Worm (Caenorhabditis elegans) whole organism, midembryonic: ENCODE results near the gene parn-1.

ENCODE experiments used
- T22C8.4 ChIP-seq: fragments of 200-800 bp; sonication (Bioruptor generic); IDR thresholded peaks from 2 replicates; pipeline ENCODE4 v1.3.6; 2022; ENCODE audit warnings: missing genetic modification characterization, missing compliant biosample characterization
- cog-1 ChIP-seq: sonication (generic microtip); optimal IDR thresholded peaks from 2 replicates; lab custom pipeline; 2016; ENCODE audit warnings: missing genetic modification characterization, missing compliant biosample characterization
- flt-1 ChIP-seq: fragments of 200-800 bp; sonication (Bioruptor generic); IDR thresholded peaks from 2 replicates; pipeline ENCODE4 v1.3.6; 2022; ENCODE audit warnings: missing genetic modification characterization, missing compliant biosample characterization
- klf-2 ChIP-seq: fragments of 200-800 bp; sonication (Bioruptor generic); conservative IDR thresholded peaks from 2 replicates; pipeline ENCODE4 v1.3.6; 2022; ENCODE audit warnings: missing genetic modification reagents, missing genetic modification characterization, missing compliant biosample characterization
- med-1 ChIP-seq: sonication (generic microtip); optimal IDR thresholded peaks from 2 replicates; lab custom pipeline; 2017; ENCODE audit warnings: missing genetic modification characterization, mild to moderate bottlenecking, missing compliant biosample characterization, antibody characterized with exemption, missing genetic modification reagents; ENCODE audit not compliant: insufficient read depth
- ref-1 ChIP-seq: fragments of 200-800 bp; sonication (Bioruptor generic); conservative IDR thresholded peaks from 2 replicates; pipeline ENCODE4 v1.3.6; 2022; ENCODE audit warnings: missing genetic modification reagents, missing genetic modification characterization, missing compliant biosample characterization
- tab-1 ChIP-seq: fragments of 200-800 bp; sonication (Bioruptor generic); IDR thresholded peaks from 2 replicates; pipeline ENCODE4 v1.3.6; 2022; ENCODE audit warnings: missing genetic modification characterization, missing compliant biosample characterization
- ztf-23 ChIP-seq: fragments of 200-800 bp; sonication (Bioruptor generic); IDR thresholded peaks from 2 replicates; pipeline ENCODE4 v1.3.6; 2022; ENCODE audit warnings: missing genetic modification reagents, missing genetic modification characterization, missing compliant biosample characterization
- ztf-29 ChIP-seq: fragments of 200-800 bp; sonication (Bioruptor generic); IDR thresholded peaks from 2 replicates; pipeline ENCODE4 v1.3.6; 2022; ENCODE audit warnings: missing genetic modification reagents, missing genetic modification characterization, missing compliant biosample characterization

Gene parn-1

DNA sequence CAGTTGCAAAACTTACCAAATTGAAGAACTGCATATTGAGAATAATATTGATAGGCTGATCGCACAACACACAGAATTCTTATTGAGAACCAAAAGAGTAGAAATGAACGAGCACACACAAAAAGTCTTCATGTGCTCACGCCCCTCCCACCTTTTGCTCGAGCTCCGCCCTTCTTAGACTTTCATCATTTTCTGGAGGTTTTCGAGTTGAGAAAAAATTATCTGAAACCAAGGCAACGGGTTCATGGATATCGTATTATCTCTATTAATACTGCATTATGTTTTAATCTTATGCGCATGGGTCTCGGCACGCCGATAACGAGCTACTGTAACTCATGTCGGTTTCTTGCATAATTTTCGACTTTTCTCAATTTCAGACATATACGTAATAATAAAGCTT lies 30.8 kb upstream of the parn-1 start, which contains the start of gene R11D1.12:
Gene R11D1.12 (minus strand): TSS at position 101 of the 400 bp plus-strand sequence.
- no peak for TF ChIP-seq T22C8.4 (GFP tag; lab: Robert Waterston, UW)
- no peak for TF ChIP-seq cog-1 (tag; lab: Kevin White, UChicago)
- no peak for TF ChIP-seq ztf-23 (GFP tag; lab: Robert Waterston, UW)
- no peak for TF ChIP-seq klf-2 (GFP tag; lab: Robert Waterston, UW)
- no peak for TF ChIP-seq ref-1 (GFP tag; lab: Robert Waterston, UW)
- no peak for TF ChIP-seq med-1
- no peak for TF ChIP-seq ztf-29 (GFP tag; lab: Robert Waterston, UW)
- no peak for TF ChIP-seq tab-1 (GFP tag; lab: Robert Waterston, UW)
- no peak for TF ChIP-seq flt-1 (GFP tag; lab: Robert Waterston, UW)

DNA sequence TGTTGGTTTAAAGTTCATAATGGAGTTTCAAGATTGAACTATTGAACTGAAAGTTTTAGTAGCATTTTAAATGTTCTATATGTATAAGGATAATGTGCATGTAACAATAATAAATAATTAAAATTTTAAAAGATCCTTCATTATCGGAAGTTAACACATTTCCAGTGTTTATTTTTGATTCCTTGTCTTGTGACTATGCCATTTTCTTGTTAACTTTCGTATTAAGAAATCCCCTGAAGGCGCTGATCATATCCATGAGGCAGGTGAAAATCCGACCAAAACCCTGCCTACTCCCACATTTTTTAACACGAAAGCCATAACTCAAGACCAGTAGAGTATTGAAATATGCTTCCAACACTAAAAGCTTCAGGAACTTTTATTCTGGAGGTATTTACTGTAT lies 24.7 kb upstream of the parn-1 start, which contains the start of gene R11D1.7:
Gene R11D1.7 (plus strand): TSS at position 301 of the 400 bp plus-strand sequence.
- TF ChIP-seq med-1 = no peak
- no peak for TF ChIP-seq ref-1 (GFP tag; lab: Robert Waterston, UW)
- TF ChIP-seq T22C8.4 (GFP tag; lab: Robert Waterston, UW) = no peak
- TF ChIP-seq flt-1 (GFP tag; lab: Robert Waterston, UW) = no peak
- no peak for TF ChIP-seq tab-1 (GFP tag; lab: Robert Waterston, UW)
- TF ChIP-seq ztf-29 (GFP tag; lab: Robert Waterston, UW) = no peak
- no peak for TF ChIP-seq cog-1 (tag; lab: Kevin White, UChicago)
- no peak for TF ChIP-seq ztf-23 (GFP tag; lab: Robert Waterston, UW)
- no peak for TF ChIP-seq klf-2 (GFP tag; lab: Robert Waterston, UW)

DNA sequence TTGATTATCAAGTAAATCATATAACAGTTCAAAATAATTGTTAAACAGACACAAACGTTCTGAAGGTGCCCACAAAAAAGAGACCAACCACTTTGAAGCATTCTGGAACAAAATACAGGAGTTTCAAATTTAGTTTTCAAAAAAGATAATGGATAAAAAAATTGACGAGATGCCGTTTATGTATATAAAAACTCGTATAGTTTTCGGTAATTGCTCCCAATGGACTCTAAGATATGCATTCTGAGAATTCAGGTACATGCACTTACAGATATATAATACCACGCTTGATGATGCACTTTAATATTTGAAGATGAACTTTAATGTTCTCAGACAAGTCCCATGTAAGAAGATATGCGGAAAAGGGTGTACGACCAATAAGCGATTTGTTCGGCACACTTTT lies 23.6 kb upstream of the parn-1 start, which contains the start of gene str-181:
Gene str-181 (minus strand): TSS at position 101 of the 400 bp plus-strand sequence.
- no peak for TF ChIP-seq med-1
- no peak for TF ChIP-seq klf-2 (GFP tag; lab: Robert Waterston, UW)
- no peak for TF ChIP-seq ref-1 (GFP tag; lab: Robert Waterston, UW)
- TF ChIP-seq cog-1 (tag; lab: Kevin White, UChicago) = no peak
- TF ChIP-seq flt-1 (GFP tag; lab: Robert Waterston, UW) = no peak
- TF ChIP-seq tab-1 (GFP tag; lab: Robert Waterston, UW) = no peak
- no peak for TF ChIP-seq T22C8.4 (GFP tag; lab: Robert Waterston, UW)
- TF ChIP-seq ztf-23 (GFP tag; lab: Robert Waterston, UW) = no peak
- TF ChIP-seq ztf-29 (GFP tag; lab: Robert Waterston, UW) = no peak

DNA sequence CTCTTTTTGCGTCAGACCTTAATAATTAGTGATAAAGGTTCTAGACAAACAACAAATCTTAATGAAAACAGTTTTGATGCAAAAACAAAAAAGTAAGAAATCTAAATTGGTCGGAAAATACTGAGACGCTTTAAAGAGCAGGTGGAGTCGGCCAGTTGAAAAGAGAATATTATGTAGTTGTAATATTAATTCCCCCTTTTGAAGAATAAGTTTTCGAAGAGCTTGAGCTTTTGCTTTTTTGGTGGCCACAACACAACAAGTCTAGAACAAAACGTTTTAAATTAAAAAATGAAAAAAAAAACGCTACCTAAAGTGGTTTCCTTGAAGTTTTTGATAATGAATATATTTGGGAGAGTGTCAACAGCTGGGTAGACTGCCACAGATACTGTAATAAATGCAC lies 21.4 kb upstream of the parn-1 start, which contains the start of gene str-178:
Gene str-178 (minus strand): TSS at position 101 of the 400 bp plus-strand sequence.
- no peak for TF ChIP-seq ztf-23 (GFP tag; lab: Robert Waterston, UW)
- TF ChIP-seq flt-1 (GFP tag; lab: Robert Waterston, UW) = no peak
- TF ChIP-seq ref-1 (GFP tag; lab: Robert Waterston, UW) = no peak
- no peak for TF ChIP-seq tab-1 (GFP tag; lab: Robert Waterston, UW)
- TF ChIP-seq cog-1 (tag; lab: Kevin White, UChicago) = no peak
- TF ChIP-seq klf-2 (GFP tag; lab: Robert Waterston, UW) = no peak
- no peak for TF ChIP-seq T22C8.4 (GFP tag; lab: Robert Waterston, UW)
- no peak for TF ChIP-seq ztf-29 (GFP tag; lab: Robert Waterston, UW)
- TF ChIP-seq med-1 = no peak

DNA sequence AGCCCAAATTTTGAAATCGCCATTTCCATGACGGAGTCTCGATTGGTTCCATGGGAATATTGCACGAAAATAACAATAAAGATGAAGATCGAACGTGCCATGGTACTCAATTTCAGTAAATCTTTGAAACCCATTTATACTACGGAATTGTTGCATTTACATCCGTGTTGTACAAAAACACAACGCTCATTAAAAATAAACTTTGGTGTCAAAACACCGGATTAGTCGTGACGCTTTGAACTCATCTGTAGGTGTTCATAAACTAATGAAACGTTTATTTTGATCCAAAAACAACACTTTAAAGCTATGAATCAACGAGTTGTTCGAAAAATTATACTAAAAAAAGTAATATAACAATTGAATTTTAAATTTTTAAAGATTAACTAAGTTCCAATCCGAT lies 19.1 kb upstream of the parn-1 start, which contains the start of gene R11D1.4:
Gene R11D1.4 (minus strand): TSS at position 101 of the 400 bp plus-strand sequence.
- no peak for TF ChIP-seq klf-2 (GFP tag; lab: Robert Waterston, UW)
- TF ChIP-seq med-1 = no peak
- TF ChIP-seq ztf-23 (GFP tag; lab: Robert Waterston, UW) = no peak
- TF ChIP-seq flt-1 (GFP tag; lab: Robert Waterston, UW) = no peak
- TF ChIP-seq ref-1 (GFP tag; lab: Robert Waterston, UW) = no peak
- TF ChIP-seq tab-1 (GFP tag; lab: Robert Waterston, UW) = no peak
- no peak for TF ChIP-seq T22C8.4 (GFP tag; lab: Robert Waterston, UW)
- no peak for TF ChIP-seq ztf-29 (GFP tag; lab: Robert Waterston, UW)

DNA sequence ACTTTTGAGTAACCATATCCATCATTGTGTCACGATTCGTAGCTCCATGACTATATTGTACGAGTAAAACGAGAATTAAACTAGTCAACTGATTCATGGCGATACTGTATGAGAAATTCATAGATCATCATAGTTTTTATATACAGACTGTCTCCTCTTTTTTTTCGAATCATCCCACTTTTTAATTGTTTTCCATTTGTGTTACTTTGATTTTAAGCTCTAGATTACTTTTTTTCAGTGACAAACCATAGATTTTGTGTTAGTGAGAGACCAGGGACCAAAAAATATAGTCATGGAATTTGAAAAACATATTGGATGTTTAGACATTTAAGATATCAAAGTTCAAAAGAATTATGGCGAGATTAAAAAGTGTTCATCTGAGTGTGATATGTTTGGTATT lies 16.9 kb upstream of the parn-1 start, which contains the start of gene R11D1.3:
Gene R11D1.3 (minus strand): TSS at position 101 of the 400 bp plus-strand sequence.
- TF ChIP-seq tab-1 (GFP tag; lab: Robert Waterston, UW) (no peak), ref-1 (GFP tag; lab: Robert Waterston, UW) (no peak), flt-1 (GFP tag; lab: Robert Waterston, UW) (no peak)

DNA sequence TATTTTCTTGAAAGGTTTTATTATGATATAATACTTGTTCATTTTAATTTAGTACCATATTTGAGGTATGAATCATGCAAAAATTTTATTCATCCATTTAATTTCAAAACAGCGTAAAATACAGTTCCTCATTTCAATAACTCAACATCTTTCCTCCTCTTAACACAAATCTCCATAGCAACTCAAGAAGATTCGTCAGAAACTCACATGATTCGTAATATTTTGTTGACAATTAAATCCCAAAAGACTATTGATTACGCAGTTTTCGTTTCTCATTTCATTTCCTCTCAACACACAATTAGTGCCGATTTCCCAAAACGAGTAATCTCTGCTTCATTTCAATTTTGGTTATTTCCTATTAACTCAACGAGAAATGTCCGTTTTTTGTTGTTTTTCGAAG lies 13.2 kb upstream of the parn-1 start, which contains the start of gene R11D1.2:
Gene R11D1.2 (plus strand): TSS at position 301 of the 400 bp plus-strand sequence.
- TF ChIP-seq med-1 (no peak), T22C8.4 (GFP tag; lab: Robert Waterston, UW) (no peak), ztf-23 (GFP tag; lab: Robert Waterston, UW) (no peak), ref-1 (GFP tag; lab: Robert Waterston, UW) (no peak), klf-2 (GFP tag; lab: Robert Waterston, UW) (no peak), cog-1 (tag; lab: Kevin White, UChicago) (no peak), tab-1 (GFP tag; lab: Robert Waterston, UW) (no peak), flt-1 (GFP tag; lab: Robert Waterston, UW) (no peak), ztf-29 (GFP tag; lab: Robert Waterston, UW) (no peak)

DNA sequence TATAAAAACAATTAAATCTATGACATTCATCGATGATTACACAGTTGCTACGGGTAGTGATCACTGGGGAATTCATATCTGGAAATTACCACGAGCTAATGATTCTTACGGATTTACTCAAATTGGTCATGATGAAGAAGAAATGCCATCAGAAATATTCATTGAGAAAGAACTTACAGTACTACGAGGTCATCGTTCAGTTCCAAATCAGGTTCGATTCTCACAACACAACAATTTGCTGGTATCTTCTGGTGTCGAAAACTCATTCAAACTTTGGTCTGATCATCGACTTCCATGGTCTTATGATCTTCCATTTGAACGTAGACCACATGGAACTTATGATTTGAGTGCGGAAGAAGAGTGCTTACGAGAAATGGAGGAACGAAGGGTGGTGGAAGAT lies 11.5 kb upstream of the parn-1 start:
- no peak for TF ChIP-seq T22C8.4 (GFP tag; lab: Robert Waterston, UW)
- no peak for TF ChIP-seq ref-1 (GFP tag; lab: Robert Waterston, UW)

DNA sequence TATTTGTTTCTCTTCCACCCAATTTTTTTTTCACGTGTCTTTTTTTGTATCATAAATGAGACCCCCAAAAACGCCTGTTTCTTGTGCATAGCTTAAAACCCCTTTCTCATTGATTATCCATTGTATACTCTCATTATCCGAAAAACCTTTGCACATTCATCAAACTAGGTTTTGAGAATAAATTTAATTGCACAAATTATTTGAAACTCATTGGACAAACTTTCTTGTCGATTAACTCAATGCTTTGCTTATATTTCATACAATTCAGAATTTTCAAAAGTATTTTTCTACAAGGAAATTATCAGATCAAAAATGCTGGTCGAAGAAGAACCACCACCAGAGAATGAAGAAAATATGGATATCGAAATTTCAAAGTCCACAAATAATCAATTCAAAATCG lies 9.0 kb upstream of the parn-1 start, which contains the start of gene R11D1.1:
Gene R11D1.1 (plus strand): TSS at position 301 of the 400 bp plus-strand sequence.
- TF ChIP-seq T22C8.4 (GFP tag; lab: Robert Waterston, UW) = no peak
- no peak for TF ChIP-seq ztf-23 (GFP tag; lab: Robert Waterston, UW)
- no peak for TF ChIP-seq tab-1 (GFP tag; lab: Robert Waterston, UW)
- no peak for TF ChIP-seq flt-1 (GFP tag; lab: Robert Waterston, UW)
- TF ChIP-seq ztf-29 (GFP tag; lab: Robert Waterston, UW) = no peak
- TF ChIP-seq cog-1 (tag; lab: Kevin White, UChicago) = no peak
- no peak for TF ChIP-seq med-1
- no peak for TF ChIP-seq ref-1 (GFP tag; lab: Robert Waterston, UW)
- TF ChIP-seq klf-2 (GFP tag; lab: Robert Waterston, UW) = no peak
